Worm (Caenorhabditis elegans): Measurements from ENCODE around the gene T09F5.20.

DNA sequence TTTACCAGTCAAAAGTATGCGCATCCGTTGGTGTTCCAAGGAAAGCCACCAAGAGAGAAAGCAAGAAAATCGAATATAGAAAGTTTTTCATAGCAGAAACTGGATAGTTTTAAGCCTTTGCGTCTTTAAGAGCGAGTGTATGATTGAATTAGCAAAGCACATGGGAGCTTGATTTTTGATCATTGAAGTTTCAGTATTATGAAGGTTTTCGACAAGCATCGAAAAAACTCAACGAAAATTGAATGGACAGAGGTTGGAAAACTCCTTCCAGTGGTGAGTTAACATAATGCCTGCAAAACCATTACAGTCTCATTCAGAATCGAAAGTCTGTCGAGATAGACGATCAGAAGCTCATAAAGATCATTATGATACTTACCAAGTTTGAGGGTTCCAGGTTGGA lies 46.2 kb upstream of the T09F5.20 start, which contains the start of gene Y75B12B.13:
- no peak for TF ChIP-seq blmp-1 (tag; optimal IDR thresholded peaks at IDR 0.05; ENCODE audit: insufficient read depth)
- TF ChIP-seq mab-5 (tag; optimal IDR thresholded peaks at IDR 0.05), result no peak
- TF ChIP-seq nhr-77 (tag; optimal IDR thresholded peaks at IDR 0.05), result no peak
- TF ChIP-seq ztf-4 (tag; optimal IDR thresholded peaks at IDR 0.05), result no peak

Data from whole organism, L2 larva.